Worm (Caenorhabditis elegans) whole organism, mixed stage, embryonic: Measurements from ENCODE around the gene Y62E10A.19.

Experiments
- ces-1 ChIP-seq: fragments of 150-350 bp; optimal IDR thresholded peaks from 2 replicates; lab custom pipeline; 2014; ENCODE audit warnings: missing biosample characterization, missing genetic modification reagents, missing genetic modification characterization
- elt-1 ChIP-seq: sonication (generic microtip); optimal IDR thresholded peaks from 2 replicates; lab custom pipeline; 2017; ENCODE audit warnings: missing genetic modification characterization, mild to moderate bottlenecking, missing compliant biosample characterization, antibody characterized with exemption, moderate library complexity, borderline replicate concordance; ENCODE audit not compliant: insufficient read depth
- mep-1 ChIP-seq: fragments of 150-350 bp; optimal IDR thresholded peaks from 2 replicates; lab custom pipeline; 2017; ENCODE audit warnings: missing biosample characterization, missing genetic modification reagents, missing genetic modification characterization, inconsistent platforms
- mls-2 ChIP-seq: sonication (generic microtip); optimal IDR thresholded peaks from 2 replicates; lab custom pipeline; 2016; ENCODE audit warnings: mild to moderate bottlenecking, missing genetic modification characterization, moderate library complexity, missing compliant biosample characterization
- nhr-12 ChIP-seq: fragments of 150-350 bp; optimal IDR thresholded peaks from 2 replicates; lab custom pipeline; 2014; ENCODE audit warnings: missing biosample characterization, missing genetic modification characterization
- nhr-2 ChIP-seq: fragments of 150-350 bp; optimal IDR thresholded peaks from 2 replicates; lab custom pipeline; 2014; ENCODE audit warnings: missing biosample characterization, missing genetic modification characterization
- nhr-237 ChIP-seq: fragments of 150-350 bp; optimal IDR thresholded peaks from 2 replicates; lab custom pipeline; 2014; ENCODE audit warnings: missing biosample characterization, missing genetic modification characterization
- nhr-76 ChIP-seq: sonication (generic microtip); optimal IDR thresholded peaks from 2 replicates; lab custom pipeline; 2017; ENCODE audit warnings: missing biosample characterization, missing genetic modification characterization
- sem-2 ChIP-seq: fragments of 200-800 bp; sonication (Bioruptor generic); optimal IDR thresholded peaks from 2 replicates; lab custom pipeline; 2018; ENCODE audit warnings: mild to moderate bottlenecking, missing genetic modification characterization, missing compliant biosample characterization
- snpc-4 ChIP-seq: fragments of 150-350 bp; optimal IDR thresholded peaks from 2 replicates; lab custom pipeline; 2014; ENCODE audit warnings: missing biosample characterization, missing genetic modification characterization
- sptf-1 ChIP-seq: sonication (generic microtip); optimal IDR thresholded peaks from 2 replicates; lab custom pipeline; 2017; ENCODE audit warnings: mild to moderate bottlenecking, missing genetic modification characterization, moderate library complexity, missing compliant biosample characterization
- unc-62 ChIP-seq: fragments of 150-350 bp; optimal IDR thresholded peaks from 2 replicates; lab custom pipeline; 2014; ENCODE audit warnings: missing biosample characterization, missing genetic modification reagents, missing genetic modification characterization
- ztf-11 ChIP-seq: fragments of 150-350 bp; optimal IDR thresholded peaks from 2 replicates; lab custom pipeline; 2014; ENCODE audit warnings: missing biosample characterization, missing genetic modification characterization

- TF ChIP-seq ztf-11 (tag; lab: Kevin White, UChicago) (no peak), elt-1 (tag; lab: Kevin White, UChicago) (no peak), sem-2 (GFP tag; lab: Kevin White, UChicago) (no peak), sptf-1 (no peak), nhr-237 (no peak), unc-62 (GFP tag; lab: Kevin White, UChicago) (no peak), snpc-4 (tag; lab: Kevin White, UChicago) (no peak), nhr-12 (no peak), nhr-76 (tag; lab: Kevin White, UChicago) (no peak), ces-1 (GFP tag; lab: Kevin White, UChicago) (no peak), mls-2 (no peak), mep-1 (no peak), nhr-2 (tag; lab: Kevin White, UChicago) (no peak)
Measured at ce11 chrIV:13381823-13382222, 26.3 kb downstream of the Y62E10A.19 start, which contains the start of gene emc-3.
